Worm (Caenorhabditis elegans): ENCODE data around the gene hlh-3.

DNA sequence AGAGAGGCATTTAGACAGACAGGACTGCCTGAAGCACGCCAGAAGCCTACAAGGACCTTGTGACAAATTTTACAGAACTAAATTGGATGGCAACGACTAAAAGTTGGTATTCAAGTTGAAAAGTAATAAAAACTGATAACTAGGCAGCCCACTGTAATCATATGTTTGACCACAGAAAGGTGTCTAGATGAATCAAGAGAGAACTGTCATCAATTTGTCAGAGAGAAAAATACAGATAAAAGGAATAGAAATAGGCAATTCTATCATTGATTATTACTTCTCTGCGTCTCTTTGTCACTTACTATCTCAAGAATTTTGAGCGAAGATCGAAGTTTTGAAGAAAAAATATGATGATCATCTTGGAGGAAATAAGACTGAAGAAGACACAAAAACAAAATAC lies 6.5 kb downstream of the hlh-3 start:
- TF ChIP-seq snpc-4 (GFP tag; optimal IDR thresholded peaks at IDR 0.05) = no peak
- TF ChIP-seq snpc-4 (tag; optimal IDR thresholded peaks at IDR 0.05) = no peak
- TF ChIP-seq K11D2.4 (GFP tag; IDR thresholded peaks at IDR 0.05) = no peak
- no peak for TF ChIP-seq lin-26 (GFP tag; IDR thresholded peaks at IDR 0.05)
- no peak for TF ChIP-seq nfya-1 (tag; optimal IDR thresholded peaks at IDR 0.05; ENCODE audit: borderline replicate concordance, insufficient read depth)
- TF ChIP-seq ceh-27 (GFP tag; optimal IDR thresholded peaks at IDR 0.05) = no peak
- no peak for TF ChIP-seq Y95B8A.8 (GFP tag; IDR thresholded peaks at IDR 0.05)
- no peak for TF ChIP-seq tbx-9 (tag; optimal IDR thresholded peaks at IDR 0.05; ENCODE audit: borderline replicate concordance)
- TF ChIP-seq ceh-58 (GFP tag; IDR thresholded peaks at IDR 0.05) = no peak
- no peak for TF ChIP-seq F49E8.2 (tag; optimal IDR thresholded peaks at IDR 0.05; ENCODE audit: insufficient read depth)
